Fruit fly (Drosophila melanogaster) whole organism, prepupa: ENCODE data around the gene CG3823.

Experiments
- Blimp-1 ChIP-seq: fragments of 200-800 bp; sonication (Bioruptor generic); optimal IDR thresholded peaks from 3 replicates; lab custom pipeline; 2017; ENCODE audit warnings: missing biosample characterization, missing genetic modification characterization, mild to moderate bottlenecking, moderate library complexity, missing genetic modification reagents
- CG10669 ChIP-seq: fragments of 200-800 bp; sonication (Bioruptor generic); optimal IDR thresholded peaks from 3 replicates; lab custom pipeline; 2018; ENCODE audit warnings: missing biosample characterization, mild to moderate bottlenecking, missing genetic modification characterization, moderate library complexity
- CG15336 ChIP-seq: fragments of 200-800 bp; sonication (Bioruptor generic); IDR thresholded peaks from 2 replicates; pipeline ENCODE4 v1.3.6; 2022; ENCODE audit warnings: missing biosample characterization, missing genetic modification characterization
- CG16779 ChIP-seq: fragments of 200-800 bp; sonication (Bioruptor generic); optimal IDR thresholded peaks from 3 replicates; lab custom pipeline; 2017; ENCODE audit warnings: missing biosample characterization, mild to moderate bottlenecking, missing genetic modification characterization
- CG31627 ChIP-seq: fragments of 200-800 bp; sonication (Bioruptor generic); optimal IDR thresholded peaks from 3 replicates; lab custom pipeline; 2016; ENCODE audit warnings: missing biosample characterization, missing genetic modification characterization
- CG32006 ChIP-seq: fragments of 200-800 bp; sonication (Bioruptor generic); optimal IDR thresholded peaks from 3 replicates; lab custom pipeline; 2017; ENCODE audit warnings: missing biosample characterization, mild to moderate bottlenecking, missing genetic modification characterization
- CG34406 ChIP-seq: fragments of 200-800 bp; sonication (Bioruptor generic); optimal IDR thresholded peaks from 3 replicates; lab custom pipeline; 2016; ENCODE audit warnings: missing biosample characterization, missing genetic modification characterization
- CG4318 ChIP-seq: fragments of 200-800 bp; sonication (Bioruptor generic); optimal IDR thresholded peaks from 3 replicates; lab custom pipeline; 2017; ENCODE audit warnings: missing biosample characterization, mild to moderate bottlenecking, missing genetic modification characterization
- CG6163 ChIP-seq: fragments of 200-800 bp; sonication (Bioruptor generic); IDR thresholded peaks from 3 replicates; pipeline ENCODE4 v1.3.6; 2022; ENCODE audit warnings: missing biosample characterization, missing genetic modification characterization
- CG6276 ChIP-seq: fragments of 200-800 bp; sonication (Bioruptor generic); optimal IDR thresholded peaks from 2 replicates; lab custom pipeline; 2017; ENCODE audit warnings: missing biosample characterization, mild to moderate bottlenecking, missing genetic modification characterization
- CG6792 ChIP-seq: fragments of 200-800 bp; sonication (Bioruptor generic); optimal IDR thresholded peaks from 3 replicates; lab custom pipeline; 2016; ENCODE audit warnings: missing biosample characterization, missing genetic modification characterization
- CG6808 ChIP-seq: fragments of 200-800 bp; sonication (Bioruptor generic); optimal IDR thresholded peaks from 3 replicates; lab custom pipeline; 2017; ENCODE audit warnings: missing biosample characterization, missing genetic modification characterization, mild to moderate bottlenecking, moderate library complexity, missing genetic modification reagents
- CG6854 ChIP-seq: fragments of 200-800 bp; sonication (Bioruptor generic); optimal IDR thresholded peaks from 2 replicates; lab custom pipeline; 2017; ENCODE audit warnings: missing biosample characterization, mild to moderate bottlenecking, missing genetic modification characterization
- CG8119 ChIP-seq: fragments of 200-800 bp; sonication (Bioruptor generic); IDR thresholded peaks from 3 replicates; pipeline ENCODE4 v1.3.6; 2022; ENCODE audit warnings: missing biosample characterization, missing genetic modification characterization
- Eip75B ChIP-seq: fragments of 200-800 bp; sonication (Bioruptor generic); optimal IDR thresholded peaks from 3 replicates; lab custom pipeline; 2016; ENCODE audit warnings: missing biosample characterization, missing genetic modification characterization
- Eip78C ChIP-seq: fragments of 200-800 bp; sonication (Bioruptor generic); peaks from one replicate; lab custom pipeline; 2016; ENCODE audit warnings: missing biosample characterization, missing genetic modification characterization
- Eip93F ChIP-seq: fragments of 200-800 bp; sonication (Bioruptor generic); optimal IDR thresholded peaks from 2 replicates; lab custom pipeline; 2016; ENCODE audit warnings: missing biosample characterization, mild to moderate bottlenecking, missing genetic modification characterization
- Ets96B ChIP-seq: fragments of 200-800 bp; optimal IDR thresholded peaks from 2 replicates; lab custom pipeline; 2019; ENCODE audit warnings: missing biosample characterization, mild to moderate bottlenecking, missing genetic modification characterization, moderate library complexity
- Hr38 ChIP-seq: sonication (Bioruptor generic); optimal IDR thresholded peaks from 2 replicates; lab custom pipeline; 2016; ENCODE audit warnings: missing biosample characterization, missing genetic modification characterization
- Hr39 ChIP-seq: fragments of 200-800 bp; sonication (Bioruptor generic); optimal IDR thresholded peaks from 2 replicates; lab custom pipeline; 2016; ENCODE audit warnings: missing biosample characterization, missing genetic modification characterization
- Met ChIP-seq: fragments of 200-800 bp; sonication (Bioruptor generic); optimal IDR thresholded peaks from 3 replicates; lab custom pipeline; 2016; ENCODE audit warnings: missing biosample characterization, missing genetic modification characterization
- Smox ChIP-seq: fragments of 200-800 bp; sonication (Bioruptor generic); optimal IDR thresholded peaks from 3 replicates; lab custom pipeline; 2016; ENCODE audit warnings: missing biosample characterization, missing genetic modification characterization
- Sox15 ChIP-seq: fragments of 200-800 bp; sonication (Bioruptor generic); optimal IDR thresholded peaks from 3 replicates; lab custom pipeline; 2016; ENCODE audit warnings: missing biosample characterization, missing genetic modification characterization
- acj6 ChIP-seq: fragments of 200-800 bp; sonication (Bioruptor generic); optimal IDR thresholded peaks from 3 replicates; lab custom pipeline; 2016; ENCODE audit warnings: missing biosample characterization, missing genetic modification characterization
- dsx ChIP-seq: fragments of 200-800 bp; optimal IDR thresholded peaks from 3 replicates; lab custom pipeline; 2019; ENCODE audit warnings: missing biosample characterization, mild to moderate bottlenecking, missing genetic modification characterization, moderate library complexity; ENCODE audit not compliant: poor library complexity, severe bottlenecking
- eg ChIP-seq: fragments of 200-800 bp; sonication (Bioruptor generic); IDR thresholded peaks from 3 replicates; pipeline ENCODE4 v1.3.6; 2022; ENCODE audit warnings: missing biosample characterization, missing genetic modification characterization
- esn ChIP-seq: fragments of 200-800 bp; sonication (Bioruptor generic); optimal IDR thresholded peaks from 2 replicates; lab custom pipeline; 2016; ENCODE audit warnings: missing biosample characterization, mild to moderate bottlenecking, missing genetic modification characterization, moderate library complexity
- fd59A ChIP-seq: fragments of 200-800 bp; sonication (Bioruptor generic); optimal IDR thresholded peaks from 2 replicates; lab custom pipeline; 2017; ENCODE audit warnings: missing biosample characterization, mild to moderate bottlenecking, missing genetic modification characterization, missing genetic modification reagents
- lz ChIP-seq: fragments of 200-800 bp; sonication (Bioruptor generic); optimal IDR thresholded peaks from 3 replicates; lab custom pipeline; 2016; ENCODE audit warnings: missing biosample characterization, missing genetic modification characterization
- net ChIP-seq: fragments of 200-800 bp; sonication (Bioruptor generic); optimal IDR thresholded peaks from 3 replicates; lab custom pipeline; 2016; ENCODE audit warnings: missing biosample characterization, missing genetic modification characterization
- pdm3 ChIP-seq: fragments of 200-800 bp; sonication (Bioruptor generic); optimal IDR thresholded peaks from 3 replicates; lab custom pipeline; 2016; ENCODE audit warnings: missing biosample characterization, missing genetic modification characterization
- salr ChIP-seq, 2 experiments: fragments of 200-800 bp; sonication (Bioruptor generic); optimal IDR thresholded peaks; 3 replicates each; lab custom pipeline; 2016 to 2018; ENCODE audit warnings: missing biosample characterization in 2 of 2, missing genetic modification characterization in 2 of 2, mild to moderate bottlenecking in 1 of 2
- spab ChIP-seq: fragments of 200-800 bp; sonication (Bioruptor generic); optimal IDR thresholded peaks from 2 replicates; lab custom pipeline; 2017; ENCODE audit warnings: missing biosample characterization, mild to moderate bottlenecking, missing genetic modification characterization, missing genetic modification reagents
- ss ChIP-seq, 2 experiments: fragments of 200-800 bp; sonication (Bioruptor generic); optimal IDR thresholded peaks; 2 replicates in 1 of 2; 3 replicates in 1 of 2; lab custom pipeline; 2017 to 2018; ENCODE audit warnings: mild to moderate bottlenecking in 2 of 2, missing biosample characterization in 2 of 2, missing genetic modification characterization in 2 of 2, moderate library complexity in 1 of 2
- svp ChIP-seq: fragments of 200-800 bp; sonication (Bioruptor generic); peaks from one replicate; lab custom pipeline; 2016; ENCODE audit warnings: missing biosample characterization, missing genetic modification characterization
- topi ChIP-seq: fragments of 200-800 bp; sonication (Bioruptor generic); optimal IDR thresholded peaks from 3 replicates; lab custom pipeline; 2016; ENCODE audit warnings: missing biosample characterization, missing genetic modification characterization
- vri ChIP-seq: fragments of 200-800 bp; sonication (Bioruptor generic); optimal IDR thresholded peaks from 3 replicates; lab custom pipeline; 2016; ENCODE audit warnings: missing biosample characterization, mild to moderate bottlenecking, missing genetic modification characterization

CG3823 gene

dm6 chrX:6353613-6353986 lies 49.8 kb downstream of the CG3823 start (continued):
- TF ChIP-seq CG6808 (GFP tag; lab: Kevin White, UChicago): peak; percentile 44
- TF ChIP-seq Eip78C (GFP tag; lab: Kevin White, UChicago): peak; percentile 86
- TF ChIP-seq topi (GFP tag; lab: Kevin White, UChicago): peak; percentile 70
- peak; percentile 59 for TF ChIP-seq Eip75B (GFP tag; lab: Kevin White, UChicago)
- peak; percentile 57 for TF ChIP-seq CG31627 (GFP tag; lab: Kevin White, UChicago)
- TF ChIP-seq CG6854 (GFP tag; lab: Kevin White, UChicago): no peak
- peak; percentile 71 for TF ChIP-seq CG6163 (GFP tag; lab: Robert Waterston, UW)
- TF ChIP-seq Sox15: peak; percentile 44
- peak; percentile 53 for TF ChIP-seq pdm3 (GFP tag; lab: Kevin White, UChicago)
- TF ChIP-seq CG8119 (GFP tag; lab: Robert Waterston, UW): peak; percentile 82
- TF ChIP-seq dsx (GFP tag; lab: Kevin White, UChicago): peak; percentile 40
- no peak for TF ChIP-seq CG16779 (tag; lab: Kevin White, UChicago)

- no peak for TF ChIP-seq CG34406 (GFP tag; lab: Kevin White, UChicago)
- no peak for TF ChIP-seq net (GFP tag; lab: Kevin White, UChicago)
- no peak for TF ChIP-seq Ets96B
- TF ChIP-seq Blimp-1 (GFP tag; lab: Kevin White, UChicago): no peak
- TF ChIP-seq Eip93F: no peak
- TF ChIP-seq Hr38 (GFP tag; lab: Kevin White, UChicago): no peak
- no peak for TF ChIP-seq CG6808 (GFP tag; lab: Kevin White, UChicago)
- no peak for TF ChIP-seq fd59A (GFP tag; lab: Kevin White, UChicago)
- no peak for TF ChIP-seq Hr39 (GFP tag; lab: Kevin White, UChicago)
- TF ChIP-seq CG16779 (tag; lab: Kevin White, UChicago): no peak
- TF ChIP-seq pdm3 (GFP tag; lab: Kevin White, UChicago): no peak
- 0 out of 2 replicates have a peak, but pooled peaks have one; percentile 6 for TF ChIP-seq CG15336 (GFP tag; lab: Robert Waterston, UW)
- no peak for TF ChIP-seq CG4318 (GFP tag; lab: Kevin White, UChicago)
- TF ChIP-seq salr (GFP tag; optimal IDR thresholded peaks at IDR 0.05; lab: Kevin White, UChicago): no peak
- no peak for TF ChIP-seq ss (GFP tag; optimal IDR thresholded peaks at IDR 0.05; lab: Kevin White, UChicago)
- no peak for TF ChIP-seq esn (GFP tag; lab: Kevin White, UChicago)
- no peak for TF ChIP-seq lz (GFP tag; lab: Kevin White, UChicago)
- peak; percentile 20; the same call in 1 of the 3 replicates for TF ChIP-seq eg (GFP tag; lab: Robert Waterston, UW)
- no peak for TF ChIP-seq CG6792 (GFP tag; lab: Kevin White, UChicago)
- TF ChIP-seq acj6: no peak
- peak; percentile 65 for TF ChIP-seq CG6276 (GFP tag; lab: Kevin White, UChicago)
- no peak for TF ChIP-seq CG32006 (GFP tag; lab: Kevin White, UChicago)
- peak; percentile 22 for TF ChIP-seq vri (GFP tag; lab: Kevin White, UChicago)
- no peak for TF ChIP-seq Met (GFP tag; lab: Kevin White, UChicago)
- TF ChIP-seq Smox (GFP tag; lab: Kevin White, UChicago): no peak
- no peak for TF ChIP-seq CG10669 (GFP tag; lab: Kevin White, UChicago)
Observed at dm6 chrX:6354163-6354562, 50.4 kb downstream of the CG3823 start.

- TF ChIP-seq svp (GFP tag; lab: Kevin White, UChicago) (peak; percentile 62), vri (GFP tag; lab: Kevin White, UChicago) (peak; percentile 82), spab (GFP tag; lab: Kevin White, UChicago) (no peak)
Observed at dm6 chrX:6355090-6355679, 51.4 kb downstream of the CG3823 start.
